Fruit fly (Drosophila melanogaster): ENCODE results near the gene Best4.

Best4 gene

dm6 chr3L:15258357-15258756 lies 40.4 kb upstream of the Best4 start (continued):
- TF ChIP-seq Jra (GFP tag; optimal IDR thresholded peaks at IDR 0.05) = no peak
- TF ChIP-seq OdsH (GFP tag; optimal IDR thresholded peaks at IDR 0.05) = peak; percentile 64
- TF ChIP-seq Hr78 (GFP tag; optimal IDR thresholded peaks at IDR 0.05) = no peak

- TF ChIP-seq fru (GFP tag; optimal IDR thresholded peaks at IDR 0.05) (peak; percentile 92), h (GFP tag; optimal IDR thresholded peaks at IDR 0.05) (peak; percentile 96), Jra (GFP tag; optimal IDR thresholded peaks at IDR 0.05) (peak; percentile 81), sv (GFP tag; optimal IDR thresholded peaks at IDR 0.05) (no peak), Hr78 (GFP tag; optimal IDR thresholded peaks at IDR 0.05) (no peak), dmrt93B (GFP tag; optimal IDR thresholded peaks at IDR 0.05) (peak; percentile 91), psq (GFP tag; optimal IDR thresholded peaks at IDR 0.05) (peak; percentile 89), CrebA (GFP tag; optimal IDR thresholded peaks at IDR 0.05; ENCODE audit: borderline replicate concordance) (peak; percentile 88), Mio (GFP tag; optimal IDR thresholded peaks at IDR 0.05) (peak; percentile 63), ey (GFP tag; optimal IDR thresholded peaks at IDR 0.05) (peak; percentile 97), Myc (optimal IDR thresholded peaks at IDR 0.05) (no peak), tai (GFP tag; optimal IDR thresholded peaks at IDR 0.05) (peak; percentile 91), rgr (GFP tag; optimal IDR thresholded peaks at IDR 0.05) (peak; percentile 96), dsf (GFP tag; optimal IDR thresholded peaks at IDR 0.05; ENCODE audit: borderline replicate concordance) (peak; percentile 85), jim (GFP tag; optimal IDR thresholded peaks at IDR 0.05) (no peak), GATAd (GFP tag; optimal IDR thresholded peaks at IDR 0.05) (peak; percentile 66), N (GFP tag; optimal IDR thresholded peaks at IDR 0.05) (no peak), Dif (GFP tag; optimal IDR thresholded peaks at IDR 0.05; ENCODE audit: partially characterized antibody) (no peak), Rel (GFP tag; optimal IDR thresholded peaks at IDR 0.05) (peak; percentile 96), Rel (tag; optimal IDR thresholded peaks at IDR 0.05) (peak; percentile 53), sage (GFP tag; optimal IDR thresholded peaks at IDR 0.05) (peak; percentile 96), br (GFP tag; optimal IDR thresholded peaks at IDR 0.05) (peak; percentile 97), usp (GFP tag; optimal IDR thresholded peaks at IDR 0.05) (no peak), pan (optimal IDR thresholded peaks at IDR 0.05) (no peak), CG9705 (GFP tag; optimal IDR thresholded peaks at IDR 0.05) (peak; percentile 96), Hnf4 (GFP tag; optimal IDR thresholded peaks at IDR 0.05) (peak; percentile 97), Abd-B (GFP tag; optimal IDR thresholded peaks at IDR 0.05) (no peak), Sp1 (GFP tag; optimal IDR thresholded peaks at IDR 0.05) (peak; percentile 95), Hr83 (GFP tag; optimal IDR thresholded peaks at IDR 0.05; ENCODE audit: poor library complexity, severe bottlenecking) (no peak), foxo (GFP tag; optimal IDR thresholded peaks at IDR 0.05) (peak; percentile 50 to 98), HLH106 (tag; optimal IDR thresholded peaks at IDR 0.05) (peak; percentile 95), dl (GFP tag; optimal IDR thresholded peaks at IDR 0.05; ENCODE audit: insufficient read depth in 1 of 2, partially characterized antibody in 2 of 2) (no peak), Vsx2 (GFP tag; optimal IDR thresholded peaks at IDR 0.05; ENCODE audit: partially characterized antibody) (no peak), Dfd (GFP tag; optimal IDR thresholded peaks at IDR 0.05) (no peak), woc (GFP tag; optimal IDR thresholded peaks at IDR 0.05) (peak; percentile 91), OdsH (GFP tag; optimal IDR thresholded peaks at IDR 0.05) (peak; percentile 97), lola (GFP tag; optimal IDR thresholded peaks at IDR 0.05) (no peak), brk (GFP tag; optimal IDR thresholded peaks at IDR 0.05) (peak; percentile 93), CG32264 (GFP tag; optimal IDR thresholded peaks at IDR 0.05) (peak; percentile 91)
These were observed 38.2 kb upstream of the Best4 start for dm6 chr3L:15260593-15260992.

dm6 chr3L:15261067-15261506 lies 37.7 kb upstream of the Best4 start:
- TF ChIP-seq Jra (GFP tag; optimal IDR thresholded peaks at IDR 0.05) (peak; percentile 3), Hnf4 (GFP tag; optimal IDR thresholded peaks at IDR 0.05) (peak; percentile 63), h (GFP tag; optimal IDR thresholded peaks at IDR 0.05) (peak; percentile 75), Mio (GFP tag; optimal IDR thresholded peaks at IDR 0.05) (no peak), lola (GFP tag; optimal IDR thresholded peaks at IDR 0.05) (no peak), fru (GFP tag; optimal IDR thresholded peaks at IDR 0.05) (peak; percentile 96), OdsH (GFP tag; optimal IDR thresholded peaks at IDR 0.05) (peak; percentile 88), Rel (GFP tag; optimal IDR thresholded peaks at IDR 0.05) (peak; percentile 68), Rel (tag; optimal IDR thresholded peaks at IDR 0.05) (peak; percentile 25), GATAd (GFP tag; optimal IDR thresholded peaks at IDR 0.05) (no peak), sv (GFP tag; optimal IDR thresholded peaks at IDR 0.05) (peak; percentile 8), N (GFP tag; optimal IDR thresholded peaks at IDR 0.05) (no peak), dmrt93B (GFP tag; optimal IDR thresholded peaks at IDR 0.05) (peak; percentile 88), HLH106 (tag; optimal IDR thresholded peaks at IDR 0.05) (peak; percentile 94), Sp1 (GFP tag; optimal IDR thresholded peaks at IDR 0.05) (peak; percentile 95), Abd-B (GFP tag; optimal IDR thresholded peaks at IDR 0.05) (no peak), woc (GFP tag; optimal IDR thresholded peaks at IDR 0.05) (peak; percentile 55), jim (GFP tag; optimal IDR thresholded peaks at IDR 0.05) (peak; percentile 47), brk (GFP tag; optimal IDR thresholded peaks at IDR 0.05) (peak; percentile 66), Hr83 (GFP tag; optimal IDR thresholded peaks at IDR 0.05; ENCODE audit: poor library complexity, severe bottlenecking) (peak; percentile 17), Dfd (GFP tag; optimal IDR thresholded peaks at IDR 0.05) (no peak), br (GFP tag; optimal IDR thresholded peaks at IDR 0.05) (peak; percentile 58), ey (GFP tag; optimal IDR thresholded peaks at IDR 0.05) (peak; percentile 71), foxo (GFP tag; optimal IDR thresholded peaks at IDR 0.05) (peak in 1 of 2 experiments; percentile 80), dsf (GFP tag; optimal IDR thresholded peaks at IDR 0.05; ENCODE audit: borderline replicate concordance) (peak; percentile 25), Vsx2 (GFP tag; optimal IDR thresholded peaks at IDR 0.05; ENCODE audit: partially characterized antibody) (no peak), tai (GFP tag; optimal IDR thresholded peaks at IDR 0.05) (peak; percentile 60), sage (GFP tag; optimal IDR thresholded peaks at IDR 0.05) (peak; percentile 49), CrebA (GFP tag; optimal IDR thresholded peaks at IDR 0.05; ENCODE audit: borderline replicate concordance) (peak; percentile 35), pan (optimal IDR thresholded peaks at IDR 0.05) (no peak), CG32264 (GFP tag; optimal IDR thresholded peaks at IDR 0.05) (no peak), usp (GFP tag; optimal IDR thresholded peaks at IDR 0.05) (no peak), CG9705 (GFP tag; optimal IDR thresholded peaks at IDR 0.05) (peak; percentile 92), psq (GFP tag; optimal IDR thresholded peaks at IDR 0.05) (peak; percentile 72), rgr (GFP tag; optimal IDR thresholded peaks at IDR 0.05) (peak; percentile 84), dl (GFP tag; optimal IDR thresholded peaks at IDR 0.05; ENCODE audit: insufficient read depth in 1 of 2, partially characterized antibody in 2 of 2) (no peak), Myc (optimal IDR thresholded peaks at IDR 0.05) (no peak), Dif (GFP tag; optimal IDR thresholded peaks at IDR 0.05; ENCODE audit: partially characterized antibody) (no peak), Hr78 (GFP tag; optimal IDR thresholded peaks at IDR 0.05) (no peak)

All from whole organism, wandering third instar larva.